Worm (Caenorhabditis elegans): ENCODE measurements around the gene klc-1.

Gene klc-1

ce11 chrIV:11051963-11052362, 31.6 kb upstream of the klc-1 start:
- TF ChIP-seq fkh-2 (tag; optimal IDR thresholded peaks at IDR 0.05) (no peak), lin-39 (tag; optimal IDR thresholded peaks at IDR 0.05) (no peak), nfya-1 (tag; optimal IDR thresholded peaks at IDR 0.05; ENCODE audit: insufficient read depth) (no peak), eor-1 (tag; optimal IDR thresholded peaks at IDR 0.05) (no peak), mml-1 (tag; optimal IDR thresholded peaks at IDR 0.05) (no peak), snpc-4 (tag; optimal IDR thresholded peaks at IDR 0.05) (no peak), ZK546.5 (tag; optimal IDR thresholded peaks at IDR 0.05) (no peak), ama-1 (optimal IDR thresholded peaks at IDR 0.05) (no peak), elt-2 (tag; optimal IDR thresholded peaks at IDR 0.05) (no peak), jun-1 (tag; optimal IDR thresholded peaks at IDR 0.05) (no peak), nhr-12 (tag; optimal IDR thresholded peaks at IDR 0.05) (no peak), hmg-11 (tag; optimal IDR thresholded peaks at IDR 0.05) (no peak), mdl-1 (tag; optimal IDR thresholded peaks at IDR 0.05) (no peak), fkh-10 (GFP tag; optimal IDR thresholded peaks at IDR 0.05) (no peak), R02D3.7 (tag; optimal IDR thresholded peaks at IDR 0.05) (no peak), egl-27 (tag; optimal IDR thresholded peaks at IDR 0.05) (no peak), pha-4 (tag; optimal IDR thresholded peaks at IDR 0.05) (no peak)

- no peak for TF ChIP-seq hmg-11 (tag; optimal IDR thresholded peaks at IDR 0.05)
- TF ChIP-seq ztf-4 (tag; optimal IDR thresholded peaks at IDR 0.05): no peak
- TF ChIP-seq ZK546.5 (tag; optimal IDR thresholded peaks at IDR 0.05): no peak
- no peak for TF ChIP-seq nhr-77 (tag; optimal IDR thresholded peaks at IDR 0.05)
- TF ChIP-seq nhr-67 (tag; optimal IDR thresholded peaks at IDR 0.05): no peak
- TF ChIP-seq daf-12 (tag; optimal IDR thresholded peaks at IDR 0.05): no peak
- TF ChIP-seq lin-39 (tag; optimal IDR thresholded peaks at IDR 0.05): no peak
- no peak for TF ChIP-seq egl-27 (tag; optimal IDR thresholded peaks at IDR 0.05)
- no peak for TF ChIP-seq lsy-12 (tag; optimal IDR thresholded peaks at IDR 0.05)
These were observed 29.8 kb upstream of the klc-1 start, which contains the start of the genes F36H1.12 and lin-3 for ce11 chrIV:11053652-11054317. F36H1.12 (minus strand) TSS chrIV:11053702. lin-3 (plus strand) TSS chrIV:11054308.

ce11 chrIV:11062984-11063613, 20.4 kb upstream of the klc-1 start:
- TF ChIP-seq nfya-1 (tag; optimal IDR thresholded peaks at IDR 0.05; ENCODE audit: insufficient read depth): peak; percentile 32
- TF ChIP-seq R02D3.7 (tag; optimal IDR thresholded peaks at IDR 0.05): no peak
- no peak for TF ChIP-seq nhr-28 (tag; optimal IDR thresholded peaks at IDR 0.05)
- no peak for TF ChIP-seq pqm-1 (tag; optimal IDR thresholded peaks at IDR 0.05)
- no peak for TF ChIP-seq ZK546.5 (tag; optimal IDR thresholded peaks at IDR 0.05)
- no peak for TF ChIP-seq skn-1 (tag; optimal IDR thresholded peaks at IDR 0.05)
- TF ChIP-seq aly-2 (tag; optimal IDR thresholded peaks at IDR 0.05): no peak
- no peak for TF ChIP-seq ceh-16 (tag; optimal IDR thresholded peaks at IDR 0.05)
- TF ChIP-seq daf-12 (tag; optimal IDR thresholded peaks at IDR 0.05): peak; percentile 28
- TF ChIP-seq ceh-82 (tag; optimal IDR thresholded peaks at IDR 0.05): peak; percentile 4
- no peak for TF ChIP-seq nhr-77 (tag; optimal IDR thresholded peaks at IDR 0.05)
- TF ChIP-seq hmg-11 (tag; optimal IDR thresholded peaks at IDR 0.05): no peak
- no peak for TF ChIP-seq ztf-11 (tag; optimal IDR thresholded peaks at IDR 0.05)
- no peak for TF ChIP-seq sea-2 (GFP tag; optimal IDR thresholded peaks at IDR 0.05)
- no peak for TF ChIP-seq ama-1 (optimal IDR thresholded peaks at IDR 0.05)
- TF ChIP-seq unc-62 (GFP tag; optimal IDR thresholded peaks at IDR 0.05): no peak
- no peak for TF ChIP-seq nhr-237 (tag; optimal IDR thresholded peaks at IDR 0.05)
- TF ChIP-seq zag-1 (tag; optimal IDR thresholded peaks at IDR 0.05): no peak
- no peak for TF ChIP-seq fkh-2 (tag; optimal IDR thresholded peaks at IDR 0.05)
- TF ChIP-seq unc-39 (tag; optimal IDR thresholded peaks at IDR 0.05): no peak
- no peak for TF ChIP-seq lin-15B (tag; optimal IDR thresholded peaks at IDR 0.05)
- no peak for TF ChIP-seq tbx-2 (tag; optimal IDR thresholded peaks at IDR 0.05)
- no peak for TF ChIP-seq nhr-43 (tag; optimal IDR thresholded peaks at IDR 0.05; ENCODE audit: poor library complexity, severe bottlenecking)
- peak; percentile 41 for TF ChIP-seq ceh-28 (tag; optimal IDR thresholded peaks at IDR 0.05)
- no peak for TF ChIP-seq elt-2 (tag; optimal IDR thresholded peaks at IDR 0.05)
- TF ChIP-seq elt-3 (tag; optimal IDR thresholded peaks at IDR 0.05): no peak
